Fruit fly (Drosophila melanogaster) Kc167 (cell line): Measurements from ENCODE around the gene crc.

Experiments used
- h ChIP-seq: fragments of >200 bp; optimal IDR thresholded peaks from 3 replicates; lab custom pipeline; 2018; ENCODE audit warnings: missing external identifiers
- insv ChIP-seq: fragments of >200 bp; optimal IDR thresholded peaks from 3 replicates; lab custom pipeline; 2018; ENCODE audit warnings: missing external identifiers
- psq ChIP-seq: fragments of >200 bp; optimal IDR thresholded peaks from 2 replicates; lab custom pipeline; 2017; ENCODE audit warnings: missing external identifiers

- TF ChIP-seq psq (lab: Kevin White, UChicago): no peak
- TF ChIP-seq insv (lab: Kevin White, UChicago): no peak
- TF ChIP-seq h: no peak
Observed at dm6 chr2L:21303655-21304532, 6.8 kb upstream of the crc start.
